Worm (Caenorhabditis elegans) whole organism, midembryonic: ENCODE data around the gene K11D12.14.

ENCODE experiments used
- cog-1 ChIP-seq: sonication (generic microtip); optimal IDR thresholded peaks from 2 replicates; lab custom pipeline; 2016; ENCODE audit warnings: missing genetic modification characterization, missing compliant biosample characterization
- flt-1 ChIP-seq: fragments of 200-800 bp; sonication (Bioruptor generic); IDR thresholded peaks from 2 replicates; pipeline ENCODE4 v1.3.6; 2022; ENCODE audit warnings: missing genetic modification characterization, missing compliant biosample characterization
- med-1 ChIP-seq: sonication (generic microtip); optimal IDR thresholded peaks from 2 replicates; lab custom pipeline; 2017; ENCODE audit warnings: missing genetic modification characterization, mild to moderate bottlenecking, missing compliant biosample characterization, antibody characterized with exemption, missing genetic modification reagents; ENCODE audit not compliant: insufficient read depth
- ztf-29 ChIP-seq: fragments of 200-800 bp; sonication (Bioruptor generic); IDR thresholded peaks from 2 replicates; pipeline ENCODE4 v1.3.6; 2022; ENCODE audit warnings: missing genetic modification reagents, missing genetic modification characterization, missing compliant biosample characterization

DNA sequence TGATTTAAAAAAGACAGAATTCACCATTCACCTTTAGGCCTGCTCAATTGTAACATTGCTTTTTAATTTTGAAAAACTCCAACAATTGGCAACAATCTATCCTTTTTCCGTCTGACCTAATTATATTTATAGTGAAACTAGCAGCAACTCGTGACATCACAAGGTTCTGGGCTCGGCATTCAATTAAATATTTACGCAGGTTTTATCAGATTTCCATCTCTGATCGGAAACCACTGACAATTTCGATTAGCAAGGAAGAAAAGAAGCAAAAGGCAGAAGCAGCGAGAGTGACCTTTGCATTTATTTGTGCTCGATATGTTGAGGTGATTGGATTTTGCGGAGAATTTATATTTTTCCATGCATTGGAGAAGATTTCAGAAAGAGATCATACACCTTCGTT, 41.0 kb downstream of the K11D12.14 start:
- TF ChIP-seq cog-1 (tag; lab: Kevin White, UChicago) = no peak
- no peak for TF ChIP-seq ztf-29 (GFP tag; lab: Robert Waterston, UW)
- TF ChIP-seq flt-1 (GFP tag; lab: Robert Waterston, UW) = no peak
- no peak for TF ChIP-seq med-1 (GFP tag; lab: Kevin White, UChicago)
